Worm (Caenorhabditis elegans): ENCODE measurements around the gene Y44A6D.1.
A peak's percentile ranks its signal among the peaks of the same experiment; 100 is the strongest.

DNA sequence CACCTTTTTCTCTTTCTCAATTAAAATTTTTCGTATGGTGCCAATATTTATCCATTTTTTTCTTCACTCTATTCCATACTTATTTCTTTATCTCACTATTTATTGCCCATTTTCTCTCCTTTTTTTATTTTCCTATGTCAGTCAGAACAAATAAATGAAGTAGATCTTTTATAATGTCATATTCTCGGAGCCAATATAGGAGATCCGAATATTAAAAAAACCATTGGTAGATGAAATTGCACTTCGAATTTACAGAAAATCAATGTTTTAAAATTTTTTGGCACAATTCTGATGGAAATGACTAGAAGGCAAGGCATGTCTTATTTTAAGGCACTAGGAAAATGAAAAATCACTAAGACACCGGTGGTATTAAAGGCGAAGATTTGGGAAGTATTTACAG lies 783 bp upstream of the Y44A6D.1 start:
- no peak for TF ChIP-seq snpc-4 (tag; optimal IDR thresholded peaks at IDR 0.05)
- no peak for TF ChIP-seq nhr-237 (tag; optimal IDR thresholded peaks at IDR 0.05)
- TF ChIP-seq zag-1 (tag; optimal IDR thresholded peaks at IDR 0.05), result peak; percentile 30
- no peak for TF ChIP-seq egl-27 (tag; optimal IDR thresholded peaks at IDR 0.05)
